Worm (Caenorhabditis elegans) whole organism, L3 larva: Measurements from ENCODE around the gene C55A6.10.

Experiments used
- ceh-82 ChIP-seq: fragments of 150-350 bp; optimal IDR thresholded peaks from 2 replicates; lab custom pipeline; 2014; ENCODE audit warnings: missing biosample characterization, missing genetic modification characterization
- egl-27 ChIP-seq: sonication (generic microtip); optimal IDR thresholded peaks from 4 replicates; lab custom pipeline; 2017; ENCODE audit warnings: missing biosample characterization, missing genetic modification reagents, missing genetic modification characterization
- elt-3 ChIP-seq, 3 experiments: fragments of 150-350 bp in 1 of 3; sonication (generic microtip) in 2 of 3; optimal IDR thresholded peaks; 2 replicates in 2 of 3; 4 replicates in 1 of 3; lab custom pipeline; 2014 to 2017; ENCODE audit warnings: missing biosample characterization in 3 of 3, missing genetic modification characterization in 3 of 3
- lin-15B ChIP-seq: fragments of 150-350 bp; optimal IDR thresholded peaks from 2 replicates; lab custom pipeline; 2014; ENCODE audit warnings: missing biosample characterization, missing genetic modification characterization
- nhr-11 ChIP-seq: fragments of 150-350 bp; optimal IDR thresholded peaks from 2 replicates; lab custom pipeline; 2014; ENCODE audit warnings: missing biosample characterization, missing genetic modification characterization
- nhr-237 ChIP-seq: fragments of 150-350 bp; optimal IDR thresholded peaks from 2 replicates; lab custom pipeline; 2014; ENCODE audit warnings: missing biosample characterization, missing genetic modification characterization
- nhr-76 ChIP-seq: fragments of 150-350 bp; sonication (generic microtip); optimal IDR thresholded peaks from 5 replicates; lab custom pipeline; 2014; ENCODE audit warnings: missing biosample characterization, missing genetic modification characterization
- pha-4 ChIP-seq: fragments of 150-350 bp; optimal IDR thresholded peaks from 2 replicates; lab custom pipeline; 2014; ENCODE audit warnings: missing biosample characterization, missing genetic modification reagents, missing genetic modification characterization
- pqm-1 ChIP-seq: fragments of 150-350 bp; optimal IDR thresholded peaks from 2 replicates; lab custom pipeline; 2017; ENCODE audit warnings: missing biosample characterization, missing genetic modification characterization, inconsistent platforms
- unc-62 ChIP-seq: fragments of 150-350 bp; sonication (generic microtip); optimal IDR thresholded peaks from 4 replicates; lab custom pipeline; 2014; ENCODE audit warnings: missing biosample characterization, missing genetic modification reagents, missing genetic modification characterization
- ztf-4 ChIP-seq: fragments of 150-350 bp; optimal IDR thresholded peaks from 2 replicates; lab custom pipeline; 2014; ENCODE audit warnings: missing biosample characterization, missing genetic modification characterization

ce11 chrV:11503081-11503751, 1.9 kb upstream of the C55A6.10 start, which contains the start of gene C55A6.12:
- TF ChIP-seq nhr-76 (tag; lab: Kevin White, UChicago), result no peak
- no peak for TF ChIP-seq egl-27 (tag; lab: Kevin White, UChicago)
- TF ChIP-seq pha-4 (tag; lab: Kevin White, UChicago), result no peak
- TF ChIP-seq pqm-1 (tag; lab: Kevin White, UChicago), result no peak
- TF ChIP-seq nhr-11 (tag; lab: Kevin White, UChicago), result no peak
- TF ChIP-seq ceh-82 (tag; lab: Kevin White, UChicago), result no peak
- TF ChIP-seq lin-15B (tag; lab: Kevin White, UChicago), result peak; percentile 27
- no peak for TF ChIP-seq unc-62 (GFP tag; lab: Kevin White, UChicago)
- no peak for TF ChIP-seq ztf-4 (tag; lab: Kevin White, UChicago)
- TF ChIP-seq nhr-237, result no peak
- no peak for TF ChIP-seq elt-3 (tag; optimal IDR thresholded peaks at IDR 0.05; lab: Kevin White, UChicago)
